Fruit fly (Drosophila melanogaster) whole organism, embryonic: Measurements from ENCODE around the gene CG2187.

ENCODE experiments used
- C15 ChIP-seq: fragments of 200-800 bp; sonication (Bioruptor generic); IDR thresholded peaks from 3 replicates; pipeline ENCODE4 v1.3.6; 2022; ENCODE audit warnings: missing biosample characterization, missing genetic modification characterization
- CG10274 ChIP-seq: fragments of 200-800 bp; sonication (Bioruptor generic); optimal IDR thresholded peaks from 3 replicates; lab custom pipeline; 2017; ENCODE audit warnings: missing biosample characterization, mild to moderate bottlenecking, missing genetic modification characterization
- CG12659 ChIP-seq: fragments of 200-800 bp; sonication (Bioruptor generic); optimal IDR thresholded peaks from 3 replicates; lab custom pipeline; 2017; ENCODE audit warnings: mild to moderate bottlenecking, missing biosample characterization, missing genetic modification reagents, missing genetic modification characterization
- CG13424 ChIP-seq: fragments of 200-800 bp; sonication (Bioruptor generic); optimal IDR thresholded peaks from 2 replicates; lab custom pipeline; 2019; ENCODE audit warnings: missing biosample characterization, mild to moderate bottlenecking, missing genetic modification characterization, moderate library complexity
- CG13624 ChIP-seq: fragments of 200-800 bp; sonication (Bioruptor generic); optimal IDR thresholded peaks from 2 replicates; lab custom pipeline; 2016; ENCODE audit warnings: missing biosample characterization, missing genetic modification characterization
- CG14441 ChIP-seq: fragments of 200-800 bp; sonication (Bioruptor generic); IDR thresholded peaks from 2 replicates; pipeline ENCODE4 v1.3.6; 2022; ENCODE audit warnings: missing biosample characterization, missing genetic modification characterization
- CG15601 ChIP-seq: fragments of 200-800 bp; sonication (Bioruptor generic); optimal IDR thresholded peaks from 3 replicates; lab custom pipeline; 2019; ENCODE audit warnings: missing biosample characterization, mild to moderate bottlenecking, missing genetic modification characterization, moderate library complexity
- CG16863 ChIP-seq: fragments of 200-800 bp; sonication (Bioruptor generic); optimal IDR thresholded peaks from 3 replicates; lab custom pipeline; 2016; ENCODE audit warnings: missing biosample characterization, missing genetic modification characterization
- CG17186 ChIP-seq: fragments of 200-800 bp; sonication (Bioruptor generic); optimal IDR thresholded peaks from 3 replicates; lab custom pipeline; 2017; ENCODE audit warnings: missing biosample characterization, missing genetic modification reagents, missing genetic modification characterization
- CG1792 ChIP-seq: fragments of 200-800 bp; sonication (Bioruptor generic); optimal IDR thresholded peaks from 2 replicates; lab custom pipeline; 2016; ENCODE audit warnings: missing biosample characterization, missing genetic modification characterization
- CG18262 ChIP-seq: fragments of 200-800 bp; optimal IDR thresholded peaks from 3 replicates; lab custom pipeline; 2019; ENCODE audit warnings: missing biosample characterization, mild to moderate bottlenecking, missing genetic modification characterization, moderate library complexity
- CG2129 ChIP-seq: fragments of 200-800 bp; sonication (Bioruptor generic); IDR thresholded peaks from 2 replicates; pipeline ENCODE4 v1.3.6; 2022; ENCODE audit warnings: missing biosample characterization, missing genetic modification characterization; ENCODE audit not compliant: partially characterized antibody
- CG3281 ChIP-seq: fragments of 200-800 bp; sonication (Bioruptor generic); optimal IDR thresholded peaks from 3 replicates; lab custom pipeline; 2017; ENCODE audit warnings: missing biosample characterization, mild to moderate bottlenecking, missing genetic modification characterization
- CG34224 ChIP-seq: fragments of 200-800 bp; sonication (Bioruptor generic); IDR thresholded peaks from 3 replicates; pipeline ENCODE4 v1.3.6; 2022; ENCODE audit warnings: missing biosample characterization, missing genetic modification characterization; ENCODE audit not compliant: partially characterized antibody
- CG3847 ChIP-seq: fragments of 200-800 bp; sonication (Bioruptor generic); IDR thresholded peaks from 2 replicates; pipeline ENCODE4 v1.3.6; 2022; ENCODE audit warnings: missing biosample characterization, missing genetic modification characterization
- CG4404 ChIP-seq: fragments of 200-800 bp; sonication (Bioruptor generic); IDR thresholded peaks from 2 replicates; pipeline ENCODE4 v1.3.6; 2022; ENCODE audit warnings: missing biosample characterization, missing genetic modification characterization
- CG4424 ChIP-seq: fragments of 200-800 bp; sonication (Bioruptor generic); optimal IDR thresholded peaks from 3 replicates; lab custom pipeline; 2016; ENCODE audit warnings: missing biosample characterization, missing genetic modification characterization
- CG4707 ChIP-seq: fragments of 200-800 bp; sonication (Bioruptor generic); optimal IDR thresholded peaks from 2 replicates; lab custom pipeline; 2018; ENCODE audit warnings: missing biosample characterization, mild to moderate bottlenecking, missing genetic modification characterization, moderate library complexity
- CG7963 ChIP-seq: fragments of 200-800 bp; sonication (Bioruptor generic); IDR thresholded peaks from 3 replicates; pipeline ENCODE4 v1.3.6; 2022; ENCODE audit warnings: missing biosample characterization, missing genetic modification characterization; ENCODE audit not compliant: partially characterized antibody
- CG9215 ChIP-seq: fragments of 200-800 bp; sonication (Bioruptor generic); IDR thresholded peaks from 2 replicates; pipeline ENCODE4 v1.3.6; 2022; ENCODE audit warnings: missing biosample characterization, missing genetic modification characterization
- CG9437 ChIP-seq: fragments of 200-800 bp; sonication (Bioruptor generic); optimal IDR thresholded peaks from 2 replicates; lab custom pipeline; 2018; ENCODE audit warnings: missing biosample characterization, mild to moderate bottlenecking, missing genetic modification characterization
- CG9876 ChIP-seq: fragments of 200-800 bp; sonication (Bioruptor generic); optimal IDR thresholded peaks from 2 replicates; lab custom pipeline; 2016; ENCODE audit warnings: missing biosample characterization, missing genetic modification characterization
- Chrac-16 ChIP-seq: fragments of 200-800 bp; sonication (Bioruptor generic); optimal IDR thresholded peaks from 3 replicates; lab custom pipeline; 2016; ENCODE audit warnings: missing biosample characterization, missing genetic modification characterization
- Gug ChIP-seq: fragments of 200-800 bp; sonication (Bioruptor generic); IDR thresholded peaks from 4 replicates; pipeline ENCODE4 v1.3.6; 2022; ENCODE audit warnings: missing biosample characterization, missing genetic modification characterization
- Hr78 ChIP-seq, 2 experiments: fragments of 200-800 bp in 1 of 2; fragments of >200 bp in 1 of 2; sonication (Bioruptor generic) in 1 of 2; optimal IDR thresholded peaks; 2 replicates each; lab custom pipeline; 2017 to 2019; ENCODE audit warnings: missing biosample characterization in 2 of 2, missing genetic modification characterization in 2 of 2, mild to moderate bottlenecking in 1 of 2, moderate library complexity in 1 of 2
- Med ChIP-seq: fragments of 200-800 bp; sonication (Bioruptor generic); peaks from one replicate; lab custom pipeline; 2016; ENCODE audit warnings: missing biosample characterization, missing genetic modification characterization, mild to moderate bottlenecking, inconsistent platforms, moderate library complexity
- Mes4 ChIP-seq: fragments of 200-800 bp; sonication (Bioruptor generic); optimal IDR thresholded peaks from 2 replicates; lab custom pipeline; 2016; ENCODE audit warnings: missing biosample characterization, missing genetic modification characterization
- Neu2 ChIP-seq: fragments of 200-800 bp; sonication (Bioruptor generic); optimal IDR thresholded peaks from 3 replicates; lab custom pipeline; 2016; ENCODE audit warnings: missing biosample characterization, missing genetic modification characterization, borderline replicate concordance
- NfI ChIP-seq: fragments of 200-800 bp; sonication (Bioruptor generic); optimal IDR thresholded peaks from 3 replicates; lab custom pipeline; 2018; ENCODE audit warnings: missing biosample characterization, mild to moderate bottlenecking, missing genetic modification characterization, moderate library complexity
- Opbp ChIP-seq: fragments of 200-800 bp; sonication (Bioruptor generic); IDR thresholded peaks from 3 replicates; pipeline ENCODE4 v1.3.6; 2022; ENCODE audit warnings: missing biosample characterization, missing genetic modification characterization; ENCODE audit not compliant: partially characterized antibody
- Optix ChIP-seq: fragments of 200-800 bp; sonication (Bioruptor generic); IDR thresholded peaks from 3 replicates; pipeline ENCODE4 v1.3.6; 2022; ENCODE audit warnings: missing biosample characterization, missing genetic modification characterization
- Pdp1 ChIP-seq, 2 experiments: fragments of 200-800 bp; sonication (Bioruptor generic); optimal IDR thresholded peaks; 3 replicates each; lab custom pipeline; 2016; ENCODE audit warnings: missing biosample characterization in 2 of 2, missing genetic modification characterization in 2 of 2, mild to moderate bottlenecking in 1 of 2, moderate library complexity in 1 of 2
- Stat92E ChIP-seq, 3 experiments: fragments of >200 bp in 2 of 3; fragments of 200-800 bp in 1 of 3; sonication (Bioruptor generic) in 1 of 3; optimal IDR thresholded peaks; 2 replicates each; lab custom pipeline; 2017 to 2019; ENCODE audit warnings: missing biosample characterization in 3 of 3, missing genetic modification characterization in 3 of 3, mild to moderate bottlenecking in 1 of 3, moderate library complexity in 1 of 3
- Tbp ChIP-seq: fragments of >200 bp; optimal IDR thresholded peaks from 2 replicates; lab custom pipeline; 2018; ENCODE audit warnings: missing biosample characterization, missing genetic modification characterization
- bab2 ChIP-seq: fragments of 200-800 bp; sonication (Bioruptor generic); optimal IDR thresholded peaks from 2 replicates; lab custom pipeline; 2016; ENCODE audit warnings: missing biosample characterization, missing genetic modification characterization
- dati ChIP-seq: fragments of 200-800 bp; sonication (Bioruptor generic); IDR thresholded peaks from 2 replicates; pipeline ENCODE4 v1.3.6; 2022; ENCODE audit warnings: missing biosample characterization, missing genetic modification characterization
- dmrt99B ChIP-seq: fragments of 200-800 bp; sonication (Bioruptor generic); optimal IDR thresholded peaks from 2 replicates; lab custom pipeline; 2018; ENCODE audit warnings: missing biosample characterization, mild to moderate bottlenecking, missing genetic modification characterization, moderate library complexity
- dysf ChIP-seq: fragments of 200-800 bp; sonication (Bioruptor generic); IDR thresholded peaks from 3 replicates; pipeline ENCODE4 v1.3.6; 2022; ENCODE audit warnings: missing biosample characterization, missing genetic modification characterization
- fd3F ChIP-seq: fragments of 200-800 bp; sonication (Bioruptor generic); optimal IDR thresholded peaks from 2 replicates; lab custom pipeline; 2018; ENCODE audit warnings: missing biosample characterization, mild to moderate bottlenecking, missing genetic modification characterization, moderate library complexity
- fd96Cb ChIP-seq: fragments of 200-800 bp; sonication (Bioruptor generic); optimal IDR thresholded peaks from 2 replicates; lab custom pipeline; 2018; ENCODE audit warnings: missing biosample characterization, mild to moderate bottlenecking, missing genetic modification characterization, moderate library complexity
- gem ChIP-seq: fragments of 200-800 bp; sonication (Bioruptor generic); optimal IDR thresholded peaks from 2 replicates; lab custom pipeline; 2019; ENCODE audit warnings: missing biosample characterization, mild to moderate bottlenecking, missing genetic modification characterization, moderate library complexity
- grau ChIP-seq: fragments of 200-800 bp; optimal IDR thresholded peaks from 3 replicates; lab custom pipeline; 2019; ENCODE audit warnings: missing biosample characterization, mild to moderate bottlenecking, missing genetic modification characterization, moderate library complexity
- hth ChIP-seq: fragments of >200 bp; optimal IDR thresholded peaks from 2 replicates; lab custom pipeline; 2017; ENCODE audit warnings: inconsistent platforms
- onecut ChIP-seq: fragments of 200-800 bp; sonication (Bioruptor generic); IDR thresholded peaks from 2 replicates; pipeline ENCODE4 v1.3.6; 2022; ENCODE audit warnings: missing biosample characterization, missing genetic modification characterization
- p53 ChIP-seq: fragments of 200-800 bp; sonication (Bioruptor generic); optimal IDR thresholded peaks from 2 replicates; lab custom pipeline; 2016; ENCODE audit warnings: missing biosample characterization, missing genetic modification characterization
- schlank ChIP-seq: fragments of 200-800 bp; sonication (Bioruptor generic); optimal IDR thresholded peaks from 2 replicates; lab custom pipeline; 2018; ENCODE audit warnings: missing biosample characterization, mild to moderate bottlenecking, missing genetic modification characterization
- sug ChIP-seq: fragments of 200-800 bp; optimal IDR thresholded peaks from 2 replicates; lab custom pipeline; 2019; ENCODE audit warnings: missing biosample characterization, mild to moderate bottlenecking, missing genetic modification characterization, moderate library complexity
- tgo ChIP-seq: fragments of 200-800 bp; sonication (Bioruptor generic); IDR thresholded peaks from 3 replicates; pipeline ENCODE4 v1.3.6; 2022; ENCODE audit warnings: missing biosample characterization, missing genetic modification characterization
- trh ChIP-seq: fragments of 200-800 bp; sonication (Bioruptor generic); optimal IDR thresholded peaks from 2 replicates; lab custom pipeline; 2016; ENCODE audit warnings: missing biosample characterization, missing genetic modification characterization
- ttk ChIP-seq: fragments of 200-800 bp; sonication (Bioruptor generic); IDR thresholded peaks from 2 replicates; pipeline ENCODE4 v2.1.2; 2022; ENCODE audit warnings: missing biosample characterization, missing genetic modification characterization
- tx ChIP-seq: fragments of 200-800 bp; sonication (Bioruptor generic); optimal IDR thresholded peaks from 2 replicates; lab custom pipeline; 2016; ENCODE audit warnings: missing biosample characterization, missing genetic modification characterization

CG2187 gene

DNA sequence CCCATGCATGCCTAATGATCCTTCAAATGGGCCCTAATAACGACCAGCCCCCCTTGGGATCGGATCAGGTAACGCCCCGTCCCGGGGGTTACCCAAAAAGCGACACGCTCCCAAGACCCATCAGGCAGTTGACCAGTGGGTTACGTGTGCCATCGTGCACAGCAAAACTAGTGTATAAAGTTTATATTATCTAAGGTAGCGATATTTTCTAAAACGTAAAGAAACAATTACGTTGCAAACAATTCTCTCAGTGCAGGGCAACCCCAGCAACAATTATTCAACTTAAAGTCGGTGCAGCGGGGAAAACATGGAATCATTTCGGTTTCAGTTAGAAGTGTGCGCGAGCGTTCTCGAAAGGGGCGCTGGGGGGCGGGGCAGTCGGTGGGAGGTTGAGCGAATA lies 45.9 kb downstream of the CG2187 start (continued):
- peak; percentile 17 for TF ChIP-seq dmrt99B (tag; lab: Kevin White, UChicago)
- TF ChIP-seq grau, result peak; percentile 16
- no peak for TF ChIP-seq dati (GFP tag; lab: Robert Waterston, UW)
- no peak for TF ChIP-seq schlank (tag; lab: Kevin White, UChicago)
- no peak for TF ChIP-seq fd3F (GFP tag; lab: Kevin White, UChicago)
- TF ChIP-seq Opbp (GFP tag; lab: Robert Waterston, UW), result no peak
- TF ChIP-seq CG18262, result peak; percentile 32
- TF ChIP-seq Mes4 (GFP tag; lab: Kevin White, UChicago), result no peak
- TF ChIP-seq gem (tag; lab: Kevin White, UChicago), result peak; percentile 44
- no peak for TF ChIP-seq CG13624 (GFP tag; lab: Kevin White, UChicago)
- no peak for TF ChIP-seq CG10274 (GFP tag; lab: Kevin White, UChicago)
- TF ChIP-seq CG15601, result peak; percentile 52
- no peak for TF ChIP-seq p53
- TF ChIP-seq CG12659 (GFP tag; lab: Kevin White, UChicago), result no peak
- no peak for TF ChIP-seq CG9215
- TF ChIP-seq CG9437 (GFP tag; lab: Kevin White, UChicago), result peak; percentile 9
- 0 out of 2 replicates have a peak, but pooled peaks have one; percentile 4 for TF ChIP-seq onecut (GFP tag; lab: Robert Waterston, UW)
- no peak for TF ChIP-seq CG34224
- TF ChIP-seq CG13424, result peak; percentile 6
- TF ChIP-seq tx (GFP tag; lab: Kevin White, UChicago), result no peak
- no peak for TF ChIP-seq hth
- no peak for TF ChIP-seq CG9876 (GFP tag; lab: Kevin White, UChicago)
- no peak for TF ChIP-seq CG17186 (GFP tag; lab: Kevin White, UChicago)
- no peak for TF ChIP-seq CG2129
- TF ChIP-seq Gug (GFP tag; lab: Robert Waterston, UW), result no peak
- no peak for TF ChIP-seq Neu2 (GFP tag; lab: Kevin White, UChicago)
- TF ChIP-seq Tbp, result no peak
- no peak for TF ChIP-seq CG16863 (GFP tag; lab: Kevin White, UChicago)
- TF ChIP-seq trh, result no peak
- peak in 1 of 2 experiments; percentile 47 for TF ChIP-seq Hr78 (GFP tag; optimal IDR thresholded peaks at IDR 0.05; lab: Kevin White, UChicago)
- no peak for TF ChIP-seq CG4707
- TF ChIP-seq NfI, result no peak
- TF ChIP-seq CG14441 (GFP tag; lab: Robert Waterston, UW), result no peak
- no peak for TF ChIP-seq CG4404 (GFP tag; lab: Robert Waterston, UW)
- TF ChIP-seq Med (GFP tag; lab: Kevin White, UChicago), result no peak
- no peak for TF ChIP-seq CG1792 (GFP tag; lab: Kevin White, UChicago)
- peak in 1 of 3 experiments; percentile 42 for TF ChIP-seq Stat92E (GFP tag; optimal IDR thresholded peaks at IDR 0.05; lab: Kevin White, UChicago)
- no peak for TF ChIP-seq tgo (GFP tag; lab: Robert Waterston, UW)
- no peak for TF ChIP-seq C15 (GFP tag; lab: Robert Waterston, UW)
- no peak for TF ChIP-seq Chrac-16 (GFP tag; lab: Kevin White, UChicago)
- TF ChIP-seq CG3847 (GFP tag; lab: Robert Waterston, UW), result no peak
- TF ChIP-seq CG7963, result no peak
- peak; percentile 3 for TF ChIP-seq sug (tag; lab: Kevin White, UChicago)
- no peak for TF ChIP-seq CG3281
- TF ChIP-seq ttk (GFP tag; lab: Robert Waterston, UW), result 0 out of 2 replicates have a peak, but pooled peaks have one; percentile 5
- TF ChIP-seq Pdp1 (GFP tag; optimal IDR thresholded peaks at IDR 0.05; lab: Kevin White, UChicago), result peak in 1 of 2 experiments; percentile 32
- TF ChIP-seq fd96Cb (tag; lab: Kevin White, UChicago), result peak; percentile 25
- no peak for TF ChIP-seq Optix (GFP tag; lab: Robert Waterston, UW)
- peak; percentile 8 for TF ChIP-seq CG4424 (GFP tag; lab: Kevin White, UChicago)
- TF ChIP-seq dysf, result peak; percentile 18; the same call in 1 of the 3 replicates
- TF ChIP-seq bab2, result no peak
